Worm (Caenorhabditis elegans) whole organism, mixed stage, embryonic: ENCODE measurements around the gene Y17G9B.8.

Experiments
- mep-1 ChIP-seq: fragments of 150-350 bp; optimal IDR thresholded peaks from 2 replicates; lab custom pipeline; 2017; ENCODE audit warnings: missing biosample characterization, missing genetic modification reagents, missing genetic modification characterization, inconsistent platforms
- snpc-4 ChIP-seq: fragments of 150-350 bp; optimal IDR thresholded peaks from 2 replicates; lab custom pipeline; 2014; ENCODE audit warnings: missing biosample characterization, missing genetic modification characterization
- sptf-1 ChIP-seq: sonication (generic microtip); optimal IDR thresholded peaks from 2 replicates; lab custom pipeline; 2017; ENCODE audit warnings: mild to moderate bottlenecking, missing genetic modification characterization, moderate library complexity, missing compliant biosample characterization

- TF ChIP-seq sptf-1 (tag; lab: Kevin White, UChicago): no peak
- TF ChIP-seq snpc-4 (tag; lab: Kevin White, UChicago): no peak
- TF ChIP-seq mep-1 (tag; lab: Kevin White, UChicago): no peak
Observed at ce11 chrIV:4795111-4795510, 36.5 kb upstream of the Y17G9B.8 start.
